Fruit fly (Drosophila melanogaster) whole organism, embryonic: ENCODE results near the gene CG4133.

Experiments
- Atf3 ChIP-seq: fragments of 200-800 bp; sonication (Bioruptor generic); optimal IDR thresholded peaks from 3 replicates; lab custom pipeline; 2016; ENCODE audit warnings: missing biosample characterization, missing genetic modification characterization
- CG1024 ChIP-seq: fragments of 200-800 bp; sonication (Bioruptor generic); IDR thresholded peaks from 2 replicates; pipeline ENCODE4 v1.3.6; 2022; ENCODE audit warnings: missing biosample characterization, missing genetic modification characterization
- CG11560 ChIP-seq: fragments of 200-800 bp; sonication (Bioruptor generic); IDR thresholded peaks from 3 replicates; pipeline ENCODE4 v1.3.6; 2022; ENCODE audit warnings: missing biosample characterization, missing genetic modification characterization
- CG11723 ChIP-seq: fragments of 200-800 bp; sonication (Bioruptor generic); optimal IDR thresholded peaks from 2 replicates; lab custom pipeline; 2017; ENCODE audit warnings: missing biosample characterization, mild to moderate bottlenecking, missing genetic modification characterization
- CG1233 ChIP-seq: fragments of 200-800 bp; sonication (Bioruptor generic); optimal IDR thresholded peaks from 4 replicates; lab custom pipeline; 2018; ENCODE audit warnings: missing biosample characterization, mild to moderate bottlenecking, missing genetic modification characterization
- CG13624 ChIP-seq: fragments of 200-800 bp; sonication (Bioruptor generic); optimal IDR thresholded peaks from 2 replicates; lab custom pipeline; 2016; ENCODE audit warnings: missing biosample characterization, missing genetic modification characterization
- CG15269 ChIP-seq: fragments of 200-800 bp; sonication (Bioruptor generic); optimal IDR thresholded peaks from 2 replicates; lab custom pipeline; 2018; ENCODE audit warnings: missing biosample characterization, mild to moderate bottlenecking, missing genetic modification characterization, moderate library complexity
- CG16813 ChIP-seq: fragments of 200-800 bp; sonication (Bioruptor generic); IDR thresholded peaks from 3 replicates; pipeline ENCODE4 v1.3.6; 2022; ENCODE audit warnings: missing biosample characterization, missing genetic modification characterization; ENCODE audit not compliant: partially characterized antibody
- CG18599 ChIP-seq: fragments of 200-800 bp; sonication (Bioruptor generic); optimal IDR thresholded peaks from 3 replicates; lab custom pipeline; 2017; ENCODE audit warnings: missing biosample characterization, missing genetic modification characterization, mild to moderate bottlenecking, moderate library complexity, missing genetic modification reagents
- CG18619 ChIP-seq: fragments of 200-800 bp; sonication (Bioruptor generic); optimal IDR thresholded peaks from 3 replicates; lab custom pipeline; 2017; ENCODE audit warnings: missing biosample characterization, mild to moderate bottlenecking, missing genetic modification characterization
- CG2120 ChIP-seq: fragments of 200-800 bp; sonication (Bioruptor generic); optimal IDR thresholded peaks from 3 replicates; lab custom pipeline; 2016; ENCODE audit warnings: missing biosample characterization, missing genetic modification characterization
- CG31365 ChIP-seq: fragments of 200-800 bp; sonication (Bioruptor generic); optimal IDR thresholded peaks from 2 replicates; lab custom pipeline; 2018; ENCODE audit warnings: missing biosample characterization, mild to moderate bottlenecking, missing genetic modification characterization
- CG33557 ChIP-seq: fragments of 200-800 bp; sonication (Bioruptor generic); optimal IDR thresholded peaks from 2 replicates; lab custom pipeline; 2019; ENCODE audit warnings: missing biosample characterization, mild to moderate bottlenecking, missing genetic modification characterization, moderate library complexity
- CG34224 ChIP-seq: fragments of 200-800 bp; sonication (Bioruptor generic); IDR thresholded peaks from 3 replicates; pipeline ENCODE4 v1.3.6; 2022; ENCODE audit warnings: missing biosample characterization, missing genetic modification characterization; ENCODE audit not compliant: partially characterized antibody
- CG34376 ChIP-seq: fragments of 200-800 bp; sonication (Bioruptor generic); optimal IDR thresholded peaks from 2 replicates; lab custom pipeline; 2018; ENCODE audit warnings: missing biosample characterization, mild to moderate bottlenecking, missing genetic modification characterization
- CG3847 ChIP-seq: fragments of 200-800 bp; sonication (Bioruptor generic); IDR thresholded peaks from 2 replicates; pipeline ENCODE4 v1.3.6; 2022; ENCODE audit warnings: missing biosample characterization, missing genetic modification characterization
- CG4360 ChIP-seq: fragments of 200-800 bp; sonication (Bioruptor generic); IDR thresholded peaks from 2 replicates; pipeline ENCODE4 v1.3.6; 2022; ENCODE audit warnings: missing biosample characterization, missing genetic modification characterization
- CG6654 ChIP-seq: fragments of 200-800 bp; sonication (Bioruptor generic); optimal IDR thresholded peaks from 2 replicates; lab custom pipeline; 2017; ENCODE audit warnings: missing biosample characterization, mild to moderate bottlenecking, missing genetic modification characterization
- CG6765 ChIP-seq: fragments of 200-800 bp; sonication (Bioruptor generic); optimal IDR thresholded peaks from 3 replicates; lab custom pipeline; 2017; ENCODE audit warnings: missing biosample characterization, mild to moderate bottlenecking, missing genetic modification characterization
- CG6813 ChIP-seq: fragments of 200-800 bp; sonication (Bioruptor generic); optimal IDR thresholded peaks from 2 replicates; lab custom pipeline; 2017; ENCODE audit warnings: missing biosample characterization, missing genetic modification characterization, mild to moderate bottlenecking, moderate library complexity, missing genetic modification reagents
- CG8290 ChIP-seq, 3 experiments: fragments of 200-800 bp; sonication (Bioruptor generic); optimal IDR thresholded peaks; 2 replicates each; lab custom pipeline; 2016 to 2019; ENCODE audit warnings: missing biosample characterization in 3 of 3, missing genetic modification characterization in 3 of 3, mild to moderate bottlenecking in 2 of 3, moderate library complexity in 1 of 3
- CG9609 ChIP-seq: fragments of 200-800 bp; sonication (Bioruptor generic); optimal IDR thresholded peaks from 3 replicates; lab custom pipeline; 2016; ENCODE audit warnings: missing biosample characterization, missing genetic modification characterization
- Dbx ChIP-seq: fragments of 200-800 bp; sonication (Bioruptor generic); IDR thresholded peaks from 3 replicates; pipeline ENCODE4 v1.3.6; 2022; ENCODE audit warnings: missing biosample characterization, missing genetic modification characterization
- Drgx ChIP-seq: fragments of 200-800 bp; sonication (Bioruptor generic); IDR thresholded peaks from 2 replicates; pipeline ENCODE4 v1.3.6; 2022; ENCODE audit warnings: missing biosample characterization, missing genetic modification characterization
- Ets97D ChIP-seq: fragments of 200-800 bp; sonication (Bioruptor generic); optimal IDR thresholded peaks from 3 replicates; lab custom pipeline; 2016; ENCODE audit warnings: missing biosample characterization, missing genetic modification characterization
- MTF-1 ChIP-seq: fragments of 200-800 bp; sonication (Bioruptor generic); optimal IDR thresholded peaks from 2 replicates; lab custom pipeline; 2018; ENCODE audit warnings: missing biosample characterization, mild to moderate bottlenecking, missing genetic modification characterization, borderline replicate concordance
- Oaz ChIP-seq: fragments of 200-800 bp; sonication (Bioruptor generic); IDR thresholded peaks from 2 replicates; pipeline ENCODE4 v1.3.6; 2022; ENCODE audit warnings: missing biosample characterization, missing genetic modification characterization
- amos ChIP-seq: fragments of 200-800 bp; sonication (Bioruptor generic); IDR thresholded peaks from 2 replicates; pipeline ENCODE4 v1.3.6; 2022; ENCODE audit warnings: missing biosample characterization, missing genetic modification characterization; ENCODE audit not compliant: partially characterized antibody
- br ChIP-seq: fragments of >200 bp; optimal IDR thresholded peaks from 2 replicates; lab custom pipeline; 2017
- cg ChIP-seq: fragments of 200-800 bp; sonication (Bioruptor generic); optimal IDR thresholded peaks from 3 replicates; lab custom pipeline; 2019; ENCODE audit warnings: missing biosample characterization, mild to moderate bottlenecking, missing genetic modification characterization, moderate library complexity
- chn ChIP-seq: fragments of 200-800 bp; sonication (Bioruptor generic); optimal IDR thresholded peaks from 2 replicates; lab custom pipeline; 2016; ENCODE audit warnings: missing biosample characterization, missing genetic modification characterization
- da ChIP-seq: fragments of 200-800 bp; sonication (Bioruptor generic); optimal IDR thresholded peaks from 2 replicates; lab custom pipeline; 2016; ENCODE audit warnings: missing biosample characterization, missing genetic modification characterization
- danr ChIP-seq: fragments of 200-800 bp; sonication (Bioruptor generic); IDR thresholded peaks from 2 replicates; pipeline ENCODE4 v1.3.6; 2022; ENCODE audit warnings: missing biosample characterization, missing genetic modification characterization
- eve ChIP-seq, 2 experiments: fragments of >200 bp; optimal IDR thresholded peaks; 2 replicates each; lab custom pipeline; 2017; ENCODE audit warnings: missing biosample characterization in 2 of 2, missing genetic modification characterization in 2 of 2
- ftz-f1 ChIP-seq: fragments of 200-800 bp; sonication (Bioruptor generic); optimal IDR thresholded peaks from 2 replicates; lab custom pipeline; 2016; ENCODE audit warnings: missing biosample characterization, missing genetic modification characterization
- gem ChIP-seq: fragments of 200-800 bp; sonication (Bioruptor generic); optimal IDR thresholded peaks from 2 replicates; lab custom pipeline; 2019; ENCODE audit warnings: missing biosample characterization, mild to moderate bottlenecking, missing genetic modification characterization, moderate library complexity
- grn ChIP-seq: fragments of 200-800 bp; sonication (Bioruptor generic); optimal IDR thresholded peaks from 3 replicates; lab custom pipeline; 2017; ENCODE audit warnings: missing biosample characterization, missing genetic modification characterization
- gsb-n ChIP-seq: fragments of 200-800 bp; sonication (Bioruptor generic); optimal IDR thresholded peaks from 3 replicates; lab custom pipeline; 2018; ENCODE audit warnings: missing biosample characterization, mild to moderate bottlenecking, missing genetic modification characterization
- jigr1 ChIP-seq: fragments of 200-800 bp; sonication (Bioruptor generic); IDR thresholded peaks from 3 replicates; pipeline ENCODE4 v1.3.6; 2022; ENCODE audit warnings: missing biosample characterization, missing genetic modification characterization
- kni ChIP-seq: fragments of 200-800 bp; sonication (Bioruptor generic); optimal IDR thresholded peaks from 3 replicates; lab custom pipeline; 2017; ENCODE audit warnings: mild to moderate bottlenecking, missing biosample characterization, missing genetic modification reagents, missing genetic modification characterization
- mirr ChIP-seq: fragments of 200-800 bp; sonication (Bioruptor generic); optimal IDR thresholded peaks from 3 replicates; lab custom pipeline; 2018; ENCODE audit warnings: missing biosample characterization, mild to moderate bottlenecking, missing genetic modification characterization
- nerfin-2 ChIP-seq: fragments of 200-800 bp; sonication (Bioruptor generic); IDR thresholded peaks from 2 replicates; pipeline ENCODE4 v1.3.6; 2022; ENCODE audit warnings: missing biosample characterization, missing genetic modification characterization; ENCODE audit not compliant: partially characterized antibody
- nom ChIP-seq: fragments of 200-800 bp; sonication (Bioruptor generic); optimal IDR thresholded peaks from 2 replicates; lab custom pipeline; 2017; ENCODE audit warnings: missing biosample characterization, missing genetic modification characterization, mild to moderate bottlenecking, moderate library complexity, missing genetic modification reagents
- pum ChIP-seq: fragments of 200-800 bp; sonication (Bioruptor generic); optimal IDR thresholded peaks from 2 replicates; lab custom pipeline; 2016; ENCODE audit warnings: missing biosample characterization, missing genetic modification characterization
- sim ChIP-seq: fragments of 200-800 bp; sonication (Bioruptor generic); IDR thresholded peaks from 2 replicates; pipeline ENCODE4 v1.3.6; 2022; ENCODE audit warnings: missing biosample characterization, missing genetic modification characterization
- so ChIP-seq: fragments of 200-800 bp; sonication (Bioruptor generic); IDR thresholded peaks from 3 replicates; pipeline ENCODE4 v1.3.6; 2022; ENCODE audit warnings: missing biosample characterization, missing genetic modification characterization
- tio ChIP-seq: fragments of 200-800 bp; sonication (Bioruptor generic); optimal IDR thresholded peaks from 2 replicates; lab custom pipeline; 2017; ENCODE audit warnings: missing biosample characterization, missing genetic modification characterization, inconsistent platforms
- unc-4 ChIP-seq: fragments of 200-800 bp; sonication (Bioruptor generic); IDR thresholded peaks from 2 replicates; pipeline ENCODE4 v1.3.6; 2022; ENCODE audit warnings: missing biosample characterization, missing genetic modification characterization; ENCODE audit not compliant: partially characterized antibody
- vnd ChIP-seq: fragments of 200-800 bp; sonication (Bioruptor generic); IDR thresholded peaks from 3 replicates; pipeline ENCODE4 v1.3.6; 2022; ENCODE audit warnings: missing biosample characterization, missing genetic modification characterization; ENCODE audit not compliant: partially characterized antibody

CG4133 gene

DNA sequence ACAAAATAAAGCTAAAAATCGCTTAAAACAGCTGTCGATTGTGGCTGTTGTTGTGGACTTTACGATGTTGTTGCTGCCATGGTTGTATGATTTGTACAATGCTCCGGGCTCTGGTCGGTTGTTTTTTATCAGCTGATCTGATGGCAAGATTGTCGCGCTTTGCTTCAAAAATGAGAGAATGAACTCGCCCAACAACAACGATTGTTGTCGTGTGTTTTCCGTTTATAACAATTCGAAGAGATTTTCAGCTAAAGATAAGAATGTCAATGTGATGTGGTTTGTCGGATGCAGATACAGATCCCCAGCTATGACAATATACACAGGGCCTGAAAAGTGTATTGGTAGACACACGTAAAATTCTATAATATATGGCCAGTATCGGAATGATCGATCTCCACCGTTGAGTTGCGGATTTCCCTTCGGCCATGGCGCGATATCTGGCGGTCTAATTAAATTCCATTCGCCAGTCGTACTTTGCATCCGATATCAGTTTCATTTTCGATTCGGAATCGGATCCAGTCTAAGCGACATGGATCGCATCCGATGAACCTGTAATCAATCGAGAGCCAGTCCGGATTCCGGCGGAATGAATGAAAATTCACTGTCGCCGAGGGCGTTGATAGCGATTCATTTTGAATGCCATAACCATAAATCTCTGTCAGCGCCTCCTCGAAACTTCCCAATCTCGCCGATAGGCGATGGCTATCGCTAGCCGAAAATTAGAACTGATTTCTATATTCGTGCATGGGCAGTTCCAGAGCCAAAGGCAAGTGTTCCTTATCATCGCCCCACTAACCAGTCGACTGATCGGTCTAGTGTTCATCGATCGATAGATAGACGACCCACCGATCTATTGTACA, 40.3 kb downstream of the CG4133 start (continued):
- peak; percentile 51; the same call in 1 of the 2 replicates for TF ChIP-seq CG4360 (GFP tag; lab: Robert Waterston, UW)
- TF ChIP-seq eve (GFP tag; optimal IDR thresholded peaks at IDR 0.05; lab: Kevin White, UChicago) = peak in 1 of 2 experiments; percentile 47
- TF ChIP-seq pum (GFP tag; lab: Kevin White, UChicago) = no peak
- TF ChIP-seq CG11723 (GFP tag; lab: Kevin White, UChicago) = no peak
- TF ChIP-seq cg = no peak
- no peak for TF ChIP-seq unc-4 (GFP tag; lab: Robert Waterston, UW)
- TF ChIP-seq CG6654 (GFP tag; lab: Kevin White, UChicago) = no peak
- TF ChIP-seq CG9609 (GFP tag; lab: Kevin White, UChicago) = no peak
- no peak for TF ChIP-seq da
- TF ChIP-seq CG1233 (GFP tag; lab: Kevin White, UChicago) = no peak
- no peak for TF ChIP-seq Oaz
- no peak for TF ChIP-seq kni (GFP tag; lab: Kevin White, UChicago)
- TF ChIP-seq CG34376 = peak; percentile 81
- TF ChIP-seq gem (tag; lab: Kevin White, UChicago) = peak; percentile 68
- no peak for TF ChIP-seq CG34224 (GFP tag; lab: Robert Waterston, UW)
- TF ChIP-seq Ets97D (GFP tag; lab: Kevin White, UChicago) = no peak
- no peak for TF ChIP-seq CG31365 (tag; lab: Kevin White, UChicago)
- no peak for TF ChIP-seq CG16813 (GFP tag; lab: Robert Waterston, UW)
- TF ChIP-seq CG2120 (GFP tag; lab: Kevin White, UChicago) = no peak
- no peak for TF ChIP-seq nom
- no peak for TF ChIP-seq CG8290 (GFP tag; optimal IDR thresholded peaks at IDR 0.05; lab: Kevin White, UChicago)
- peak in 1 of 2 experiments; percentile 9 for TF ChIP-seq CG8290 (tag; optimal IDR thresholded peaks at IDR 0.05; lab: Kevin White, UChicago)
- TF ChIP-seq gsb-n = no peak
- TF ChIP-seq danr (GFP tag; lab: Robert Waterston, UW) = no peak
- no peak for TF ChIP-seq Atf3 (GFP tag; lab: Kevin White, UChicago)
- no peak for TF ChIP-seq CG6765 (GFP tag; lab: Kevin White, UChicago)
- no peak for TF ChIP-seq jigr1 (GFP tag; lab: Robert Waterston, UW)
- TF ChIP-seq CG13624 (GFP tag; lab: Kevin White, UChicago) = no peak
- TF ChIP-seq br (lab: Kevin White, UChicago) = no peak
- TF ChIP-seq grn (GFP tag; lab: Kevin White, UChicago) = peak; percentile 100
- TF ChIP-seq CG11560 (tag; lab: Robert Waterston, UW) = no peak
- no peak for TF ChIP-seq CG3847 (GFP tag; lab: Robert Waterston, UW)
- peak; percentile 17 for TF ChIP-seq ftz-f1 (GFP tag; lab: Kevin White, UChicago)
- TF ChIP-seq tio = no peak
- TF ChIP-seq CG18619 (GFP tag; lab: Kevin White, UChicago) = no peak
- TF ChIP-seq Drgx (GFP tag; lab: Robert Waterston, UW) = no peak
- peak; percentile 40 for TF ChIP-seq mirr
- peak; percentile 6 for TF ChIP-seq CG15269 (tag; lab: Kevin White, UChicago)
- no peak for TF ChIP-seq chn
- no peak for TF ChIP-seq CG1024 (GFP tag; lab: Robert Waterston, UW)
- TF ChIP-seq amos (GFP tag; lab: Robert Waterston, UW) = no peak
- TF ChIP-seq CG6813 (GFP tag; lab: Kevin White, UChicago) = no peak
- no peak for TF ChIP-seq CG18599 (GFP tag; lab: Kevin White, UChicago)
- no peak for TF ChIP-seq MTF-1 (GFP tag; lab: Kevin White, UChicago)
- no peak for TF ChIP-seq Dbx (GFP tag; lab: Robert Waterston, UW)
- TF ChIP-seq so (GFP tag; lab: Robert Waterston, UW) = 0 out of 3 replicates have a peak, but pooled peaks have one; percentile 34
- no peak for TF ChIP-seq sim (GFP tag; lab: Robert Waterston, UW)
- no peak for TF ChIP-seq CG33557 (GFP tag; lab: Kevin White, UChicago)
- TF ChIP-seq vnd (GFP tag; lab: Robert Waterston, UW) = no peak
- no peak for TF ChIP-seq nerfin-2 (GFP tag; lab: Robert Waterston, UW)
